Fruit fly (Drosophila melanogaster) Kc167 (cell line): ENCODE results near the gene robo3.

Source experiments
- Myc ChIP-seq: fragments of >200 bp; optimal IDR thresholded peaks from 2 replicates; lab custom pipeline; 2017; ENCODE audit warnings: missing external identifiers
- Sin3A ChIP-seq: fragments of >200 bp; optimal IDR thresholded peaks from 2 replicates; lab custom pipeline; 2018; ENCODE audit warnings: missing external identifiers
- h ChIP-seq: fragments of >200 bp; optimal IDR thresholded peaks from 3 replicates; lab custom pipeline; 2018; ENCODE audit warnings: missing external identifiers
- insv ChIP-seq: fragments of >200 bp; optimal IDR thresholded peaks from 3 replicates; lab custom pipeline; 2018; ENCODE audit warnings: missing external identifiers
- psq ChIP-seq: fragments of >200 bp; optimal IDR thresholded peaks from 2 replicates; lab custom pipeline; 2017; ENCODE audit warnings: missing external identifiers
- ttk ChIP-seq: sonication (Bioruptor generic); optimal IDR thresholded peaks from 2 replicates; lab custom pipeline; 2017; ENCODE audit warnings: missing external identifiers

- TF ChIP-seq h (lab: Kevin White, UChicago) (no peak), psq (no peak), ttk (lab: Kevin White, UChicago) (no peak), Sin3A (lab: Kevin White, UChicago) (no peak), insv (no peak), Myc (lab: Kevin White, UChicago) (no peak)
These were observed 25.5 kb upstream of the robo3 start for dm6 chr2L:1230691-1231090.
